Fruit fly (Drosophila melanogaster) whole organism: Measurements from ENCODE around the gene Sfp36F.

Source experiments
- CG8478 ChIP-seq: fragments of >200 bp; optimal IDR thresholded peaks from 2 replicates; lab custom pipeline; 2018; ENCODE audit warnings: inconsistent platforms
- Dll ChIP-seq: fragments of >200 bp; optimal IDR thresholded peaks from 2 replicates; lab custom pipeline; 2017
- EcR ChIP-seq, 2 experiments: fragments of >200 bp; optimal IDR thresholded peaks; 2 replicates each; lab custom pipeline; 2017; ENCODE audit warnings: missing biosample characterization in 2 of 2, missing genetic modification characterization in 2 of 2, missing genetic modification reagents in 2 of 2
- pan ChIP-seq: fragments of >200 bp; optimal IDR thresholded peaks from 2 replicates; lab custom pipeline; 2017
- psq ChIP-seq: fragments of >200 bp; optimal IDR thresholded peaks from 2 replicates; lab custom pipeline; 2017
- usp ChIP-seq: fragments of >200 bp; optimal IDR thresholded peaks from 2 replicates; lab custom pipeline; 2017; ENCODE audit warnings: missing biosample characterization, missing genetic modification characterization, mixed read lengths

- no peak for TF ChIP-seq psq (lab: Kevin White, UChicago)
- no peak for TF ChIP-seq pan (lab: Kevin White, UChicago)
- no peak for TF ChIP-seq CG8478 (lab: Kevin White, UChicago)
- no peak for TF ChIP-seq EcR (GFP tag; optimal IDR thresholded peaks at IDR 0.05; lab: Kevin White, UChicago)
- TF ChIP-seq Dll (lab: Kevin White, UChicago), result no peak
- TF ChIP-seq usp, result no peak
Measured at dm6 chr2L:18335641-18336040, 43.3 kb downstream of the Sfp36F start.
